Fruit fly (Drosophila melanogaster) whole organism, larva: ENCODE measurements around the gene CG42820.

Experiments used
- noc ChIP-seq: fragments of 200-800 bp; sonication (Bioruptor generic); optimal IDR thresholded peaks from 3 replicates; lab custom pipeline; 2019; ENCODE audit warnings: missing biosample characterization, mild to moderate bottlenecking, missing genetic modification characterization, moderate library complexity

Gene CG42820

DNA sequence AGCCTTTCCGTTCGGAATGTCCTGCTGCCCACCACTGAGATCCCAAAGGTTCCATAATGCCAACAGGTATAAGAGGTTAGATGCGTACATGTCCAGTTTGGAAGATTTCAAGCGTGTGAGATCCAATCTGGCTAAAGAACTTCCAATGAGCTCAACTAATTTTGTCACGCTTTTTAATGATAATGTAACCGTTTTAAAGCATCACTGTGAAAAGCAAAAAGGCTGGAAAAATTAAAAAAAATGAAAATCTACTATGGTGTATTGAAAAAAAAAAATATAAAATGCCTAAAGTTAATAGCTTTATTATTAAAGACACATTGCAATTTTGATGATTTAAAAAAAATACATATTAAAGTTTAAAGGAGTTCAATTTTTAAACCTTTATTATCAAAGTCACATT is 924 bp upstream of the CG42820 start, which contains the start of gene Acp29AB:
Gene Acp29AB, minus strand, starts transcription at position 101 of the 400 bp plus-strand sequence.
- TF ChIP-seq noc (tag; lab: Kevin White, UChicago), result no peak

- no peak for TF ChIP-seq noc (tag; lab: Kevin White, UChicago)
Observed at dm6 chr2L:8389231-8389630, 3.0 kb downstream of the CG42820 start, which contains the start of gene CG42819. Gene CG42819, minus strand, starts transcription at chr2L:8389331.

DNA sequence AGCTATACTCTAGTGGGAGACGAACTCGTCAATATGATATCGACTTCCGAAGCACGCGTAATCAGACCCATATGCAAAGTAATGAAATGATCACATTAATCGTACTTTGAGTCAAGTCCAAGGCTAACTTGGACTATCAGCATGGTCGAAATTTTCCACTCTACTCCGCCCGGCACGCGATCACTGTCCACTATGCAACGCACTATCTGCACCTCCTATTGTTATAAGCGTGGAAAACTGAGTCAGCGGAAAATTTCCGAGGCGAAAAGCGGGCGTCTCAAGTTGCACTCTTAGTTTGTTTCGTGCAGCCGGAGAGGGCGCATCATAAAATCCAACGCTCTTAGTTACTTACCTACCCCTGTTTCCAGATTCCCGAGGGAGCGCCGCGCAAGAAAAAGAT is 6.3 kb downstream of the CG42820 start:
- no peak for TF ChIP-seq noc (tag; lab: Kevin White, UChicago)

dm6 chr2L:8384985-8385519 is 7.1 kb downstream of the CG42820 start:
- no peak for TF ChIP-seq noc (tag; lab: Kevin White, UChicago)

DNA sequence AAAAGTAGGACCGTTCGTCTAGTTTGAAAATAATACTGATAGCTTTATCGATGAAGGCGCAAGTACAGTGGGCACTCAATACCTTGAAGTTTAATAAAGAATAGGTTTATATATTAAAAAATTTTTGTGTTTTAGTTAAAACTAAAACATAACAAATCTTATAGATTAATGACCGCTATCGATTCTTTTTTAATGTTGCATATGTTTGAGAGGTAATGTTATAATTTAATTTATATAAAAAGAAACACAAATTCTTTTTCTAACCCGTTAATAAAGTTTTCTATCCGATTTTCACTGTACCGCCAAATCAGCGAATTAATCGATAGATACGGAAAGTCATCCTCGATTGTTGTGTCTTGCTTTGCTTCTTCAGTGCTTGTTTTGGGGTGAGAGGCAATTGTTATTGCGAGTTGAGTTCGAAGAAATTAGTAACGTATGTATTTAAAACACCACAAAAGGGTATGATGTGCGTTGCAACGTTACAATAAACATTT is 8.0 kb downstream of the CG42820 start, which contains the start of the genes Dad1 and CG13384:
Gene Dad1, minus strand, starts transcription at position 30 of the 494 bp plus-strand sequence.
Gene CG13384, plus strand, starts transcription at position 348 of the 494 bp plus-strand sequence.
- TF ChIP-seq noc (tag; lab: Kevin White, UChicago), result peak; percentile 97

DNA sequence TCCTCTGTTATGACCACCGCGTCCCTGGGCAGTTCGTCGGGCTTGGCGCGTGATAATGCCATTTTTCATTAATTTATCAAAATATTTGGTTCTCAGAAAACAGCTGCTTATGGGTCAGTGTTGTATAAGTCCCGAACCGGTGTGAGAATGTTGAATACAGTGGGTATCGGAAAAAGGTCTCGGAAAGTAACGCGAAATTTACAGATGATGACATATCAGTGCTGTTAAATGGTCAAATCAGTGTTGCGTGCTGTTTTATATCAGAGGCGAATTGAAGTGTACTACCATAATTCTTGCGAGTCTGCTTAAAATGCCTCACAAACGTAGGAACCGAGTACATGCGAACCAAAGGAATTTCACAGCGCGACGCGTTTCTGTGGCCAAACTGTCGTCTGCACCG is 9.6 kb downstream of the CG42820 start, which contains the start of the genes CG13392 and Rcd4:
Gene CG13392, minus strand, starts transcription at position 162 of the 400 bp plus-strand sequence.
Gene Rcd4, plus strand, starts transcription at position 216 of the 400 bp plus-strand sequence.
- TF ChIP-seq noc (tag; lab: Kevin White, UChicago), result peak; percentile 69

- peak; percentile 70 for TF ChIP-seq noc (tag; lab: Kevin White, UChicago)
Observed at dm6 chr2L:8381508-8382036, 10.6 kb downstream of the CG42820 start, which contains the start of gene AlaRS. Gene AlaRS, minus strand, starts transcription at chr2L:8381764.

DNA sequence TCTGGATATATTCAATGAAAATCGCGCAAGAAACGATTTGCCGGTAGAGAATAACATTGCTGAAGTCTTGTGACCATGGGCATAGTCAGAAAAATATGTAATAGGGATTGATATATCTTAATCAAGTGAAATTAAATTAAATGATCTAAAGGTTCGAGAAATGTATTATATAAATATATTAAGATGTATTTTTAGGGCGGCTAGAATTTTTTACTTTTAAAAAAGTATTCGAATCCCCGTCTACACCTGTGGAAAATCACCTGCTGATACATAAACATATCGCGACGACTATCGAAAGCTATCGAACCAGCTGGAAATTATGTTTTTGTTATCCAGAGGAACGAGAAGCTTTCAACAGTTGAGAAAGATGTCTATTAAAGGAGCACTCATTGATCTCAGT is 15.5 kb downstream of the CG42820 start, which contains the start of the genes CG13390 and CG17294:
Gene CG13390, minus strand, starts transcription at position 81 of the 400 bp plus-strand sequence.
Gene CG17294, plus strand, starts transcription at position 319 of the 400 bp plus-strand sequence.
- TF ChIP-seq noc (tag; lab: Kevin White, UChicago), result peak; percentile 99

DNA sequence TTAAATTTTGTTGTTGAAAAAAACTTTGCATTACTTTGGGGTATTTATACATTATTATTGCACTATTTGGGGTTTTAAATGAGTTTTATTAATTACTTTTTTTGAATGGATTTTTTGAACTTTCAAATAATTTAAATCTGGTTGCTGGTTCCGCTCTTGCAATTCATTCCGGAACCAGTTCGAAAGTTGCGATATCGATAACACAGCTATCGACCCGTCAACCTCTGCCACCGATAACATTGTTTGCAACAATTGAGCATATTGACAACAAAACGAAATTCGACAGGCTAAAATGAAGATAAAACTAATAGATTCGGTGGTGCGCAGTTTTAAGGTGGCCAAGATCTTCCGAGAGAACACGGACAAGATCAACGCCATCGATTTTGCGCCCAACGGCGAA is 18.0 kb downstream of the CG42820 start, which contains the start of gene Wdr82:
Gene Wdr82, plus strand, starts transcription at position 227 of the 400 bp plus-strand sequence.
- TF ChIP-seq noc (tag; lab: Kevin White, UChicago), result no peak

DNA sequence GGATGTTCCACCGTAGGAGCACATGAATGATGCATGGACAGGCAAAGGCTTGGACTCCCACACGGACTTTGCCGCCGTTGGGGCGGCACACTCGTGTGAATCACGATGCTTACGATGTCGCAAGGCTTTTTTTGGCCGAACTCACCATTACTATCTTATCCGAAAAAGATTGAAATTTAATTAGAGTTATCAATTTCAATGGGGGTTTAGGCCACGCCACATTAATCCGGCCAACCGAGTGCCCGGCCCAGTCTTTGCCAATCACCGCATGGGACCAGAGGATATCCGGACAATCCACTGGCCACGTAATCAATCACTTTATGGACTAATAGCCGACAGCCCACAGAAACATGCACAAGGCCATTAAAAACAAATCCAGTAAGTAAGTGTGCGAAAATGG is 19.9 kb downstream of the CG42820 start:
- no peak for TF ChIP-seq noc (tag; lab: Kevin White, UChicago)

DNA sequence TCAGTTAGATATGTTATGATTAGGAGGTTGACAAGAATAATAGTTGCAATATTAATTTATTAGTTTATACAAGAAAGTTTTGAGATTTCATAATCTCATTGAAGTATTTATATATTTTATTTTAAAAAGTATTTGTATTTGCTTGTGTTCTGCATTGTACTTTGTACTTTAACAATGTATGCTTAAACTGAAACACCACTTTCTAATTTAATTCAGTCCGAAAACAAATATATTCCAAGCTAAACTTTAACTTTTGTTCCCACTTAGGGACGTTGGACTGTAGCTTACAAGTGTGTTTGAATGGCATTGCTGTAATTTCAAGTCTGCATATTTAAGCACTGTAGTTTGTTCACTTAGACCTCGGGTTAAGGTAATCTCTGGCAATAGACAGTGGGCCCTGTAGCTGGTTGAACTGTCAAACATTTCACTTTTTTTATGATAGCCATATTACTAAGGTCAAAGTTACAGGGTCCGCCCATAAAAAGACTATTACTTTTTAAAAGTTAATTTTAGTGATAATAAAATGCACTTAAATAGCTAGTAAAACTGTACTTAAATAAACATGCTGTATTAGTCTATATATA is 20.8 kb downstream of the CG42820 start:
- TF ChIP-seq noc (tag; lab: Kevin White, UChicago), result no peak

dm6 chr2L:8370364-8371326 is 21.6 kb downstream of the CG42820 start, which contains the start of gene CG17292:
Gene CG17292, plus strand, starts transcription at chr2L:8370454.
- peak; percentile 70 for TF ChIP-seq noc (tag; lab: Kevin White, UChicago)

DNA sequence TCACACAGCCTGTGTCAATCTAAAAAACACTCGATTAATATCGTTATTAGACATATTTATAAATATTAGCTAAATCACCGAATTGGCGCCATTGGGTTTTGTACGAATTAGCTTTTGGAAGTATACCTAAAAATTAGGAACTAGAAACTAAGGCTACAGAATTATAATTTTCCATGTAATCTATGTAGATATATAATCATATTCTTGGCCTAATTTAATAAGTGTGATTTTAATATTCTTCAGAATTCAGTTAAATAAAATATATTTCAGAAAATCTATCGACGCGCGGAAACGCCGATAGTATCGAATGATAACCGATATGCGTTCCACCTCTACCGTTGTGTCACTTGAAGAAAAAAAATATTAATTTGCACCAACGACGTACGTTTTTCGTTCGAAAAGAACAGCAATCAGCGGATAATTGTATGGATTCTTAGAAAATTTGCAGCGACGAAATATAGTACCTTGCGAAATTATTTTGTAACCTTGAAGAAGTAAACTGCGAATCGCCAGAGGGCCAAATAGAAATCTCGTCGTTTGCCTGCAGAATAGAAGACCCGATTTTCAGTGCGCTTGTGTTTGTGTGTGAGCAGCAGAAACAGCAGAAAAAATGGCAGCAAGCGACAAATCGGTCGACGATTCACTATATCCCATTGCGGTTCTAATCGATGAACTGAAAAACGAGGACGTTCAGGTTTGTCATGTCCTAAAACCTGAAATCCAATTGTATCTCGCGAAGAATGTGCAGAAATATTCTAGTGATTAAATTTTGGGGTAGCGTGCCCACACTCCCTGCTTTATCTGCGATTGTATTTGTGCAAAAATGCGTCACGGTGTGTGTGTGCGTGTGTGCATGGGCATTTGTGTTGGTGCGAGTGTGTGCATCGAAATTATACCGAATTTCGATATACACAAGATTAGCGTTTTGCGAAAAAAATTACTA is 26.2 kb downstream of the CG42820 start, which contains the start of gene Pp2A-29B:
Gene Pp2A-29B, plus strand, starts transcription at position 338 of the 943 bp plus-strand sequence.
- TF ChIP-seq noc (tag; lab: Kevin White, UChicago), result no peak
